Fruit fly (Drosophila melanogaster) whole organism, wandering third instar larva: ENCODE measurements around the gene Rab9.

Experiments used
- Abd-B ChIP-seq: fragments of >200 bp; optimal IDR thresholded peaks from 2 replicates; lab custom pipeline; 2017; ENCODE audit warnings: missing biosample characterization, missing genetic modification characterization
- CG32264 ChIP-seq: fragments of 200-800 bp; sonication (Bioruptor generic); optimal IDR thresholded peaks from 2 replicates; lab custom pipeline; 2016; ENCODE audit warnings: missing biosample characterization, missing genetic modification characterization
- CG9705 ChIP-seq: fragments of 200-800 bp; sonication (Bioruptor generic); optimal IDR thresholded peaks from 2 replicates; lab custom pipeline; 2018; ENCODE audit warnings: missing biosample characterization, mild to moderate bottlenecking, missing genetic modification characterization
- CrebA ChIP-seq: fragments of 200-800 bp; sonication (Bioruptor generic); optimal IDR thresholded peaks from 2 replicates; lab custom pipeline; 2016; ENCODE audit warnings: missing biosample characterization, mild to moderate bottlenecking, missing genetic modification characterization, borderline replicate concordance
- Dfd ChIP-seq: fragments of >200 bp; optimal IDR thresholded peaks from 2 replicates; lab custom pipeline; 2017; ENCODE audit warnings: missing biosample characterization, missing genetic modification characterization
- Dif ChIP-seq: fragments of 200-275, 200-300 bp; sonication (Bioruptor generic); optimal IDR thresholded peaks from 2 replicates; lab custom pipeline; 2018; ENCODE audit warnings: missing biosample characterization, missing genetic modification characterization; ENCODE audit not compliant: partially characterized antibody
- GATAd ChIP-seq: sonication (Bioruptor generic); optimal IDR thresholded peaks from 2 replicates; lab custom pipeline; 2016; ENCODE audit warnings: missing biosample characterization, missing genetic modification characterization
- HLH106 ChIP-seq: fragments of 200-800 bp; optimal IDR thresholded peaks from 3 replicates; lab custom pipeline; 2019; ENCODE audit warnings: missing biosample characterization, mild to moderate bottlenecking, missing genetic modification characterization, moderate library complexity
- Hnf4 ChIP-seq: fragments of 200-800 bp; sonication (Bioruptor generic); optimal IDR thresholded peaks from 2 replicates; lab custom pipeline; 2016; ENCODE audit warnings: missing biosample characterization, mild to moderate bottlenecking, missing genetic modification characterization
- Hr78 ChIP-seq: fragments of >200 bp; optimal IDR thresholded peaks from 2 replicates; lab custom pipeline; 2017; ENCODE audit warnings: missing biosample characterization, missing genetic modification characterization
- Hr83 ChIP-seq: fragments of 200-300 bp; sonication (Bioruptor generic); optimal IDR thresholded peaks from 2 replicates; lab custom pipeline; 2016; ENCODE audit warnings: missing biosample characterization, mild to moderate bottlenecking, missing genetic modification characterization, moderate library complexity; ENCODE audit not compliant: poor library complexity, severe bottlenecking
- Jra ChIP-seq: sonication (Bioruptor generic); optimal IDR thresholded peaks from 2 replicates; lab custom pipeline; 2016; ENCODE audit warnings: missing biosample characterization, missing genetic modification characterization
- Mio ChIP-seq: sonication (Bioruptor generic); optimal IDR thresholded peaks from 2 replicates; lab custom pipeline; 2016; ENCODE audit warnings: missing biosample characterization, missing genetic modification characterization
- Myc ChIP-seq: fragments of >200 bp; optimal IDR thresholded peaks from 2 replicates; lab custom pipeline; 2017
- N ChIP-seq: fragments of >200 bp; optimal IDR thresholded peaks from 2 replicates; lab custom pipeline; 2018; ENCODE audit warnings: missing biosample characterization, missing external identifiers, missing genetic modification characterization
- OdsH ChIP-seq: fragments of 200-800 bp; sonication (Bioruptor generic); optimal IDR thresholded peaks from 2 replicates; lab custom pipeline; 2016; ENCODE audit warnings: missing biosample characterization, mild to moderate bottlenecking, missing genetic modification characterization
- Rel ChIP-seq, 2 experiments: fragments of 200-800 bp; sonication (Bioruptor generic) in 1 of 2; optimal IDR thresholded peaks; 2 replicates in 1 of 2; 3 replicates in 1 of 2; lab custom pipeline; 2016 to 2019; ENCODE audit warnings: mild to moderate bottlenecking in 2 of 2, missing biosample characterization in 2 of 2, missing genetic modification characterization in 2 of 2, moderate library complexity in 1 of 2
- Sp1 ChIP-seq: fragments of 200-800 bp; sonication (Bioruptor generic); optimal IDR thresholded peaks from 3 replicates; lab custom pipeline; 2019; ENCODE audit warnings: missing biosample characterization, mild to moderate bottlenecking, missing genetic modification characterization, moderate library complexity
- Vsx2 ChIP-seq: fragments of 200-300, 225-300 bp; sonication (Bioruptor generic); optimal IDR thresholded peaks from 2 replicates; lab custom pipeline; 2018; ENCODE audit warnings: missing biosample characterization, missing genetic modification characterization; ENCODE audit not compliant: partially characterized antibody
- br ChIP-seq: fragments of 200-800 bp; sonication (Bioruptor generic); optimal IDR thresholded peaks from 2 replicates; lab custom pipeline; 2016; ENCODE audit warnings: missing biosample characterization, missing genetic modification characterization
- brk ChIP-seq: fragments of 200-800 bp; sonication (Bioruptor generic); optimal IDR thresholded peaks from 2 replicates; lab custom pipeline; 2016; ENCODE audit warnings: missing biosample characterization, mild to moderate bottlenecking, missing genetic modification characterization
- dl ChIP-seq, 2 experiments: fragments of 175-275, 200-275 bp in 1 of 2; fragments of 200-275 bp in 1 of 2; sonication (Bioruptor generic); optimal IDR thresholded peaks; lab custom pipeline; 2018; ENCODE audit warnings: mild to moderate bottlenecking in 2 of 2, missing biosample characterization in 2 of 2, missing genetic modification characterization in 2 of 2, moderate library complexity in 2 of 2; ENCODE audit not compliant: partially characterized antibody in 2 of 2, insufficient read depth in 1 of 2
- dmrt93B ChIP-seq: fragments of 200-800 bp; sonication (Bioruptor generic); optimal IDR thresholded peaks from 2 replicates; lab custom pipeline; 2018; ENCODE audit warnings: missing biosample characterization, mild to moderate bottlenecking, missing genetic modification characterization
- dsf ChIP-seq: sonication (Bioruptor generic); optimal IDR thresholded peaks from 2 replicates; lab custom pipeline; 2016; ENCODE audit warnings: missing biosample characterization, missing genetic modification characterization, borderline replicate concordance
- ey ChIP-seq: fragments of 200-800 bp; sonication (Bioruptor generic); optimal IDR thresholded peaks from 2 replicates; lab custom pipeline; 2016; ENCODE audit warnings: missing biosample characterization, missing genetic modification characterization
- foxo ChIP-seq, 2 experiments: fragments of 200-800 bp; sonication (Bioruptor generic); optimal IDR thresholded peaks; 2 replicates in 1 of 2; 3 replicates in 1 of 2; lab custom pipeline; 2016 to 2017; ENCODE audit warnings: missing biosample characterization in 2 of 2, missing genetic modification characterization in 2 of 2
- fru ChIP-seq: fragments of 200-800 bp; sonication (Bioruptor generic); optimal IDR thresholded peaks from 3 replicates; lab custom pipeline; 2016; ENCODE audit warnings: missing biosample characterization, mild to moderate bottlenecking, missing genetic modification characterization
- h ChIP-seq: fragments of 200-800 bp; sonication (Bioruptor generic); optimal IDR thresholded peaks from 3 replicates; lab custom pipeline; 2016; ENCODE audit warnings: missing biosample characterization, mild to moderate bottlenecking, missing genetic modification characterization
- jim ChIP-seq: fragments of 175-275, 200-325 bp; sonication (Bioruptor generic); optimal IDR thresholded peaks from 2 replicates; lab custom pipeline; 2016; ENCODE audit warnings: missing biosample characterization, mild to moderate bottlenecking, missing genetic modification characterization
- lola ChIP-seq: fragments of >200 bp; optimal IDR thresholded peaks from 2 replicates; lab custom pipeline; 2017; ENCODE audit warnings: missing biosample characterization, missing genetic modification characterization
- pan ChIP-seq: fragments of >200 bp; optimal IDR thresholded peaks from 2 replicates; lab custom pipeline; 2017
- psq ChIP-seq: fragments of 200-800 bp; sonication (Bioruptor generic); optimal IDR thresholded peaks from 3 replicates; lab custom pipeline; 2017; ENCODE audit warnings: missing biosample characterization, mild to moderate bottlenecking, missing genetic modification characterization, moderate library complexity
- rgr ChIP-seq: fragments of 200-800 bp; sonication (Bioruptor generic); optimal IDR thresholded peaks from 3 replicates; lab custom pipeline; 2016; ENCODE audit warnings: missing biosample characterization, mild to moderate bottlenecking, missing genetic modification characterization
- sage ChIP-seq: fragments of 200-800 bp; sonication (Bioruptor generic); optimal IDR thresholded peaks from 2 replicates; lab custom pipeline; 2016; ENCODE audit warnings: missing biosample characterization, mild to moderate bottlenecking, missing genetic modification characterization
- sv ChIP-seq: fragments of 200-800 bp; sonication (Bioruptor generic); optimal IDR thresholded peaks from 3 replicates; lab custom pipeline; 2016; ENCODE audit warnings: missing biosample characterization, missing genetic modification characterization
- tai ChIP-seq: sonication (Bioruptor generic); optimal IDR thresholded peaks from 2 replicates; lab custom pipeline; 2016; ENCODE audit warnings: missing biosample characterization, missing genetic modification characterization
- usp ChIP-seq: fragments of >200 bp; optimal IDR thresholded peaks from 2 replicates; lab custom pipeline; 2017; ENCODE audit warnings: missing biosample characterization, missing genetic modification characterization
- woc ChIP-seq: sonication (Bioruptor generic); optimal IDR thresholded peaks from 2 replicates; lab custom pipeline; 2016; ENCODE audit warnings: missing biosample characterization, mild to moderate bottlenecking, missing genetic modification characterization

Gene Rab9

dm6 chr2L:19423467-19424122 is 8.8 kb upstream of the Rab9 start, which contains the start of the genes Alp12 and CG13085:
Alp12 (plus strand) TSS chr2L:19424050.
CG13085 (plus strand) TSS chr2L:19424050.
- no peak for TF ChIP-seq GATAd
- TF ChIP-seq fru (GFP tag; lab: Kevin White, UChicago), result peak; percentile 96
- TF ChIP-seq usp (GFP tag; lab: Kevin White, UChicago), result no peak
- peak; percentile 97 for TF ChIP-seq sv (GFP tag; lab: Kevin White, UChicago)
- TF ChIP-seq psq, result peak; percentile 90
- TF ChIP-seq N (GFP tag; lab: Kevin White, UChicago), result no peak
- TF ChIP-seq br (GFP tag; lab: Kevin White, UChicago), result peak; percentile 92
- TF ChIP-seq Hr83 (GFP tag; lab: Kevin White, UChicago), result peak; percentile 87
- TF ChIP-seq CG32264 (GFP tag; lab: Kevin White, UChicago), result peak; percentile 65
- peak; percentile 93 for TF ChIP-seq HLH106
- TF ChIP-seq Myc (lab: Kevin White, UChicago), result no peak
- TF ChIP-seq dl (GFP tag; optimal IDR thresholded peaks at IDR 0.05; lab: Kevin White, UChicago; ENCODE audit: insufficient read depth in 1 of 2, partially characterized antibody in 2 of 2), result peak; percentile 89 to 97
- TF ChIP-seq Sp1 (GFP tag; lab: Kevin White, UChicago), result peak; percentile 96
- TF ChIP-seq ey (GFP tag; lab: Kevin White, UChicago), result peak; percentile 94
- TF ChIP-seq OdsH (GFP tag; lab: Kevin White, UChicago), result peak; percentile 94
- TF ChIP-seq Hr78 (GFP tag; lab: Kevin White, UChicago), result no peak
- peak; percentile 90 for TF ChIP-seq dmrt93B (GFP tag; lab: Kevin White, UChicago)
- peak; percentile 60 for TF ChIP-seq Rel (GFP tag; optimal IDR thresholded peaks at IDR 0.05; lab: Kevin White, UChicago)
- peak; percentile 58 for TF ChIP-seq Rel (tag; optimal IDR thresholded peaks at IDR 0.05; lab: Kevin White, UChicago)
- TF ChIP-seq Mio, result peak; percentile 33
- peak; percentile 62 for TF ChIP-seq dsf (GFP tag; lab: Kevin White, UChicago)
- no peak for TF ChIP-seq lola
- TF ChIP-seq rgr (GFP tag; lab: Kevin White, UChicago), result peak; percentile 94
- TF ChIP-seq Vsx2 (GFP tag; lab: Kevin White, UChicago), result peak; percentile 45
- no peak for TF ChIP-seq Abd-B (GFP tag; lab: Kevin White, UChicago)
- peak; percentile 80 for TF ChIP-seq sage (GFP tag; lab: Kevin White, UChicago)
- TF ChIP-seq Dfd (GFP tag; lab: Kevin White, UChicago), result no peak
- no peak for TF ChIP-seq CrebA (GFP tag; lab: Kevin White, UChicago)
- peak; percentile 98 for TF ChIP-seq Dif (GFP tag; lab: Kevin White, UChicago)
- TF ChIP-seq woc (GFP tag; lab: Kevin White, UChicago), result peak; percentile 73
- no peak for TF ChIP-seq jim (GFP tag; lab: Kevin White, UChicago)
- TF ChIP-seq brk (GFP tag; lab: Kevin White, UChicago), result peak; percentile 83
- no peak for TF ChIP-seq tai
- no peak for TF ChIP-seq pan
- TF ChIP-seq foxo (GFP tag; optimal IDR thresholded peaks at IDR 0.05; lab: Kevin White, UChicago), result peak; percentile 29 to 94
- peak; percentile 81 for TF ChIP-seq CG9705
- peak; percentile 73 for TF ChIP-seq Jra
- peak; percentile 84 for TF ChIP-seq Hnf4 (GFP tag; lab: Kevin White, UChicago)
- TF ChIP-seq h (GFP tag; lab: Kevin White, UChicago), result peak; percentile 94

- TF ChIP-seq Abd-B (GFP tag; lab: Kevin White, UChicago) (no peak), Myc (lab: Kevin White, UChicago) (no peak), dl (GFP tag; optimal IDR thresholded peaks at IDR 0.05; lab: Kevin White, UChicago; ENCODE audit: insufficient read depth in 1 of 2, partially characterized antibody in 2 of 2) (no peak), Jra (no peak), N (GFP tag; lab: Kevin White, UChicago) (no peak), Hnf4 (GFP tag; lab: Kevin White, UChicago) (no peak), Hr83 (GFP tag; lab: Kevin White, UChicago) (no peak), GATAd (no peak), psq (no peak), h (GFP tag; lab: Kevin White, UChicago) (no peak), Sp1 (GFP tag; lab: Kevin White, UChicago) (no peak), Hr78 (GFP tag; lab: Kevin White, UChicago) (no peak), foxo (GFP tag; optimal IDR thresholded peaks at IDR 0.05; lab: Kevin White, UChicago) (no peak), usp (GFP tag; lab: Kevin White, UChicago) (no peak), br (GFP tag; lab: Kevin White, UChicago) (no peak), CG9705 (no peak)
Measured at dm6 chr2L:19424307-19424902, 8.0 kb upstream of the Rab9 start.
